Worm (Caenorhabditis elegans): Measurements from ENCODE around the gene Y41D4B.4.
A peak's percentile ranks its signal among the peaks of the same experiment; 100 is the strongest.

Gene Y41D4B.4

DNA sequence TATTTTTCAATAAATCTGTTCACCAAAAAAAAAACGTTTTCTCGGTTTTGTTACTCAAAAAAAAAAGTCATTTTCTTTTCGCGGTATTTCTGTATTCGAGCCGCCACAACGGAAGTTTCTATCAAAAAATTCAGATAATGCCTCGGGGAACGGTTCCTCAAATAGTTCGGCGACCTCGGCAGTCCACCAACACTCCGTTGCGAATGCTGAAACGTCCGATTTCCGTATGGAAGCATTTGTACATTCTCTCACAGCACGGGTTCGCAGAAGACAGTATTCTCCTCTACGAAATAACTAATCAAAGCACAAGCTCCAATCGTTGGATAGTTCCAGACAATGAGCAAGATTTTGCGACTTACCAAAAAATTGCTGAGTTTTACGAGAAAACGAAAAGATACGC lies at the start of gene Y41D4B.4:
Y41D4B.4 (plus strand) TSS at position 133 of the 400 bp plus-strand sequence.
- TF ChIP-seq lin-26 (GFP tag; IDR thresholded peaks at IDR 0.05) (no peak), ekl-4 (GFP tag; IDR thresholded peaks at IDR 0.05) (peak; percentile 32; the same call in 1 of the 2 replicates), ceh-58 (GFP tag; IDR thresholded peaks at IDR 0.05) (no peak), madf-3 (GFP tag; IDR thresholded peaks at IDR 0.05) (no peak), fkh-3 (tag; optimal IDR thresholded peaks at IDR 0.05) (no peak), akir-1 (GFP tag; optimal IDR thresholded peaks at IDR 0.05) (no peak), repo-1 (tag; optimal IDR thresholded peaks at IDR 0.05) (no peak), aptf-3 (GFP tag; IDR thresholded peaks at IDR 0.05) (no peak), dpff-1 (tag; optimal IDR thresholded peaks at IDR 0.05) (no peak), egl-18 (GFP tag; IDR thresholded peaks at IDR 0.05) (no peak), snpc-3.4 (tag; optimal IDR thresholded peaks at IDR 0.05) (no peak), dox-1 (GFP tag; IDR thresholded peaks at IDR 0.05) (no peak), chd-7 (tag; optimal IDR thresholded peaks at IDR 0.05) (no peak), lin-54 (GFP tag; optimal IDR thresholded peaks at IDR 0.05) (peak; percentile 44), ztf-6 (GFP tag; IDR thresholded peaks at IDR 0.05) (no peak), Y53G8AR.9 (GFP tag; conservative IDR thresholded peaks at IDR 0.05) (peak; percentile 52; the same call in 1 of the 2 replicates), F33H1.4 (GFP tag; IDR thresholded peaks at IDR 0.05) (peak; percentile 35), ccch-3 (GFP tag; optimal IDR thresholded peaks at IDR 0.05) (no peak), nhr-179 (tag; optimal IDR thresholded peaks at IDR 0.05) (no peak), cebp-2 (GFP tag; IDR thresholded peaks at IDR 0.05) (0 out of 2 replicates have a peak, but pooled peaks have one; percentile 15), Y95B8A.8 (GFP tag; IDR thresholded peaks at IDR 0.05) (no peak), ztf-22 (GFP tag; optimal IDR thresholded peaks at IDR 0.05) (no peak), unc-62 (GFP tag; optimal IDR thresholded peaks at IDR 0.05) (no peak), B0336.3 (GFP tag; IDR thresholded peaks at IDR 0.05) (peak; percentile 51; the same call in 1 of the 2 replicates), rcor-1 (GFP tag; IDR thresholded peaks at IDR 0.05) (peak; percentile 44; the same call in 1 of the 2 replicates), lsy-27 (tag; optimal IDR thresholded peaks at IDR 0.05; ENCODE audit: borderline replicate concordance, insufficient read depth) (no peak), athp-1 (tag; optimal IDR thresholded peaks at IDR 0.05) (peak; percentile 2), madf-6 (GFP tag; IDR thresholded peaks at IDR 0.05) (peak; percentile 18; the same call in 1 of the 2 replicates), ceh-100 (GFP tag; IDR thresholded peaks at IDR 0.05) (0 out of 2 replicates have a peak, but pooled peaks have one; percentile 18), hmg-1.2 (GFP tag; IDR thresholded peaks at IDR 0.05) (0 out of 2 replicates have a peak, but pooled peaks have one; percentile 12), ztf-18 (tag; optimal IDR thresholded peaks at IDR 0.05) (no peak), hrde-1 (tag; optimal IDR thresholded peaks at IDR 0.05; ENCODE audit: borderline replicate concordance) (no peak), him-1 (tag; optimal IDR thresholded peaks at IDR 0.05) (no peak), D2030.7 (GFP tag; IDR thresholded peaks at IDR 0.05) (peak; percentile 13; the same call in 1 of the 2 replicates), B0019.2 (GFP tag; conservative IDR thresholded peaks at IDR 0.05) (no peak), nhr-120 (GFP tag; IDR thresholded peaks at IDR 0.05) (no peak), mcd-1 (GFP tag; IDR thresholded peaks at IDR 0.05) (peak; percentile 16; the same call in 1 of the 2 replicates), attf-6 (GFP tag; IDR thresholded peaks at IDR 0.05) (peak; percentile 43; the same call in 1 of the 2 replicates), hlh-26 (GFP tag; conservative IDR thresholded peaks at IDR 0.05) (no peak), F52B5.7 (tag; optimal IDR thresholded peaks at IDR 0.05) (no peak), dpl-1 (GFP tag; optimal IDR thresholded peaks at IDR 0.05) (no peak), T26A5.8 (tag; optimal IDR thresholded peaks at IDR 0.05) (no peak), let-526 (GFP tag; IDR thresholded peaks at IDR 0.05) (no peak)

All from whole organism, young adult.